Fruit fly (Drosophila melanogaster) whole organism, adult: ENCODE results near the gene CG5194.

ENCODE experiments used
- CG11617 ChIP-seq: fragments of 200-800 bp; sonication (Bioruptor generic); optimal IDR thresholded peaks from 2 replicates; lab custom pipeline; 2017; ENCODE audit warnings: mild to moderate bottlenecking, missing biosample characterization, missing genetic modification reagents, missing genetic modification characterization
- CG12768 ChIP-seq: fragments of 200-800 bp; sonication (Bioruptor generic); optimal IDR thresholded peaks from 2 replicates; lab custom pipeline; 2017; ENCODE audit warnings: missing biosample characterization, missing genetic modification characterization, mild to moderate bottlenecking, moderate library complexity, missing genetic modification reagents
- CG14711 ChIP-seq: fragments of 200-800 bp; sonication (Bioruptor generic); optimal IDR thresholded peaks from 2 replicates; lab custom pipeline; 2018; ENCODE audit warnings: missing biosample characterization, mild to moderate bottlenecking, missing genetic modification characterization, moderate library complexity
- CG1620 ChIP-seq: fragments of 200-800 bp; sonication (Bioruptor generic); optimal IDR thresholded peaks from 2 replicates; lab custom pipeline; 2016; ENCODE audit warnings: missing biosample characterization, missing genetic modification characterization
- CG33017 ChIP-seq: fragments of 200-800 bp; sonication (Bioruptor generic); optimal IDR thresholded peaks from 2 replicates; lab custom pipeline; 2018; ENCODE audit warnings: missing biosample characterization, mild to moderate bottlenecking, missing genetic modification characterization, moderate library complexity
- CG5204 ChIP-seq: fragments of 200-800 bp; sonication (Bioruptor generic); optimal IDR thresholded peaks from 2 replicates; lab custom pipeline; 2016; ENCODE audit warnings: missing biosample characterization, missing genetic modification characterization
- CG7045 ChIP-seq: fragments of 200-800 bp; sonication (Bioruptor generic); optimal IDR thresholded peaks from 2 replicates; lab custom pipeline; 2017; ENCODE audit warnings: missing biosample characterization, mild to moderate bottlenecking, missing genetic modification characterization
- CG7101 ChIP-seq: fragments of 200-800 bp; sonication (Bioruptor generic); optimal IDR thresholded peaks from 2 replicates; lab custom pipeline; 2018; ENCODE audit warnings: missing biosample characterization, mild to moderate bottlenecking, missing genetic modification characterization, moderate library complexity
- Clk ChIP-seq: fragments of 200-800 bp; sonication (Bioruptor generic); optimal IDR thresholded peaks from 2 replicates; lab custom pipeline; 2017; ENCODE audit warnings: missing biosample characterization, missing genetic modification characterization
- Crg-1 ChIP-seq: fragments of 200-800 bp; sonication (Bioruptor generic); optimal IDR thresholded peaks from 2 replicates; lab custom pipeline; 2016; ENCODE audit warnings: missing biosample characterization, missing genetic modification characterization
- Hr96 ChIP-seq: fragments of 200-800 bp; sonication (Bioruptor generic); optimal IDR thresholded peaks from 2 replicates; lab custom pipeline; 2016; ENCODE audit warnings: missing biosample characterization, missing genetic modification characterization
- Mnt ChIP-seq: fragments of 200-800 bp; sonication (Bioruptor generic); optimal IDR thresholded peaks from 2 replicates; lab custom pipeline; 2016; ENCODE audit warnings: missing biosample characterization, mild to moderate bottlenecking, missing genetic modification characterization
- bab1 ChIP-seq: fragments of 200-800 bp; sonication (Bioruptor generic); optimal IDR thresholded peaks from 3 replicates; lab custom pipeline; 2019; ENCODE audit warnings: missing biosample characterization, mild to moderate bottlenecking, missing genetic modification characterization, moderate library complexity
- cic ChIP-seq: fragments of 200-800 bp; sonication (Bioruptor generic); optimal IDR thresholded peaks from 2 replicates; lab custom pipeline; 2017; ENCODE audit warnings: missing biosample characterization, mild to moderate bottlenecking, missing genetic modification characterization, moderate library complexity
- cnc ChIP-seq, 2 experiments: fragments of >200 bp; optimal IDR thresholded peaks; 2 replicates each; lab custom pipeline; 2017
- kay ChIP-seq: fragments of 200-800 bp; sonication (Bioruptor generic); peaks from one replicate; lab custom pipeline; 2016; ENCODE audit warnings: missing biosample characterization, missing genetic modification characterization, borderline replicate concordance
- ovo ChIP-seq: fragments of 200-800 bp; sonication (Bioruptor generic); optimal IDR thresholded peaks from 2 replicates; lab custom pipeline; 2016; ENCODE audit warnings: missing biosample characterization, missing genetic modification characterization
- pad ChIP-seq: fragments of 200-800 bp; sonication (Bioruptor generic); optimal IDR thresholded peaks from 3 replicates; lab custom pipeline; 2017; ENCODE audit warnings: missing biosample characterization, missing genetic modification characterization, mild to moderate bottlenecking, moderate library complexity, missing genetic modification reagents
- tj ChIP-seq: fragments of 200-800 bp; sonication (Bioruptor generic); optimal IDR thresholded peaks from 3 replicates; lab custom pipeline; 2017; ENCODE audit warnings: missing biosample characterization, mild to moderate bottlenecking, missing genetic modification characterization, moderate library complexity
- toe ChIP-seq: fragments of 200-800 bp; sonication (Bioruptor generic); optimal IDR thresholded peaks from 2 replicates; lab custom pipeline; 2016; ENCODE audit warnings: missing biosample characterization, missing genetic modification characterization

CG5194 gene

dm6 chr3L:8974478-8975477, 34.9 kb downstream of the CG5194 start, which contains the start of the genes pix and Srp68:
TSS of gene pix (minus strand) at chr3L:8974765.
TSS of gene Srp68 (plus strand) at chr3L:8975046.
- TF ChIP-seq CG33017 (peak; percentile 62), cic (GFP tag; lab: Kevin White, UChicago) (peak; percentile 55), cnc (optimal IDR thresholded peaks at IDR 0.05; lab: Kevin White, UChicago) (no peak), CG11617 (GFP tag; lab: Kevin White, UChicago) (peak; percentile 90), Mnt (GFP tag; lab: Kevin White, UChicago) (peak; percentile 82), Hr96 (no peak), CG7045 (peak; percentile 70), kay (GFP tag; lab: Kevin White, UChicago) (no peak), pad (peak; percentile 82), Crg-1 (peak; percentile 86), toe (no peak), tj (GFP tag; lab: Kevin White, UChicago) (peak; percentile 58), CG7101 (tag; lab: Kevin White, UChicago) (peak; percentile 80), bab1 (peak; percentile 54), CG12768 (GFP tag; lab: Kevin White, UChicago) (peak; percentile 78), CG14711 (tag; lab: Kevin White, UChicago) (peak; percentile 73), CG1620 (GFP tag; lab: Kevin White, UChicago) (peak; percentile 70), ovo (GFP tag; lab: Kevin White, UChicago) (peak; percentile 74), CG5204 (no peak), Clk (peak; percentile 58)

- TF ChIP-seq ovo (GFP tag; lab: Kevin White, UChicago) = peak; percentile 75
- TF ChIP-seq bab1 = peak; percentile 69
- TF ChIP-seq Hr96 = no peak
- peak; percentile 41 for TF ChIP-seq CG11617 (GFP tag; lab: Kevin White, UChicago)
- TF ChIP-seq pad = peak; percentile 19
- no peak for TF ChIP-seq Crg-1
- peak; percentile 36 for TF ChIP-seq Mnt (GFP tag; lab: Kevin White, UChicago)
- TF ChIP-seq CG7045 = no peak
- TF ChIP-seq kay (GFP tag; lab: Kevin White, UChicago) = no peak
- TF ChIP-seq CG7101 (tag; lab: Kevin White, UChicago) = peak; percentile 35
- TF ChIP-seq CG5204 = no peak
- TF ChIP-seq cic (GFP tag; lab: Kevin White, UChicago) = peak; percentile 53
- TF ChIP-seq cnc (optimal IDR thresholded peaks at IDR 0.05; lab: Kevin White, UChicago) = no peak
- TF ChIP-seq CG33017 = no peak
- no peak for TF ChIP-seq tj (GFP tag; lab: Kevin White, UChicago)
- peak; percentile 13 for TF ChIP-seq CG12768 (GFP tag; lab: Kevin White, UChicago)
- TF ChIP-seq CG1620 (GFP tag; lab: Kevin White, UChicago) = no peak
- TF ChIP-seq Clk = no peak
- TF ChIP-seq CG14711 (tag; lab: Kevin White, UChicago) = peak; percentile 51
- no peak for TF ChIP-seq toe
These were observed 41.2 kb downstream of the CG5194 start, which contains the start of gene CG5026 for dm6 chr3L:8968437-8968836. TSS of gene CG5026 (plus strand) at chr3L:8968528.

dm6 chr3L:8966324-8967011, 43.2 kb downstream of the CG5194 start, which contains the start of the genes CG5653 and CG5021:
TSS of gene CG5653 (minus strand) at chr3L:8966374.
TSS of gene CG5021 (plus strand) at chr3L:8966829.
- TF ChIP-seq CG5204 (no peak), bab1 (peak; percentile 30)

- TF ChIP-seq CG33017 = no peak
- no peak for TF ChIP-seq cnc (optimal IDR thresholded peaks at IDR 0.05; lab: Kevin White, UChicago)
- no peak for TF ChIP-seq CG7101 (tag; lab: Kevin White, UChicago)
- TF ChIP-seq pad = no peak
These were observed 45.2 kb downstream of the CG5194 start, which contains the start of gene ValRS-m for dm6 chr3L:8964458-8964857. TSS of gene ValRS-m (minus strand) at chr3L:8964769.
